Worm (Caenorhabditis elegans) whole organism, L1 larva: ENCODE measurements around the gene clec-167.

Source experiments
- F16B12.6 ChIP-seq: fragments of 150-350 bp; optimal IDR thresholded peaks from 2 replicates; lab custom pipeline; 2014; ENCODE audit warnings: missing biosample characterization, missing genetic modification characterization
- ceh-82 ChIP-seq, 3 experiments: fragments of 150-350 bp in 1 of 3; sonication (generic microtip) in 2 of 3; optimal IDR thresholded peaks; 2 replicates each; lab custom pipeline; 2014 to 2017; ENCODE audit warnings: missing biosample characterization in 3 of 3, missing genetic modification characterization in 3 of 3
- ceh-90 ChIP-seq: sonication (generic microtip); optimal IDR thresholded peaks from 2 replicates; lab custom pipeline; 2016; ENCODE audit warnings: missing genetic modification characterization, missing compliant biosample characterization
- ces-1 ChIP-seq: fragments of 150-350 bp; optimal IDR thresholded peaks from 2 replicates; lab custom pipeline; 2014; ENCODE audit warnings: missing biosample characterization, missing genetic modification reagents, missing genetic modification characterization
- efl-1 ChIP-seq, 4 experiments: fragments of 150-350 bp; optimal IDR thresholded peaks in 3 of 4; peaks in 1 of 4; 1 replicate in 1 of 4; 2 replicates in 3 of 4; lab custom pipeline; 2014; ENCODE audit warnings: missing biosample characterization in 2 of 4, missing genetic modification characterization in 2 of 4, missing genetic modification reagents in 2 of 4
- egl-13 ChIP-seq: sonication (generic microtip); optimal IDR thresholded peaks from 2 replicates; lab custom pipeline; 2016; ENCODE audit warnings: missing genotype, missing genetic modification reagents, missing genetic modification characterization, missing compliant biosample characterization
- elt-2 ChIP-seq: sonication (generic microtip); optimal IDR thresholded peaks from 2 replicates; lab custom pipeline; 2016; ENCODE audit warnings: missing genetic modification characterization, mild to moderate bottlenecking, inconsistent platforms, missing compliant biosample characterization, missing genetic modification reagents
- elt-3 ChIP-seq, 6 experiments: fragments of 150-350 bp in 1 of 6; sonication (generic microtip); optimal IDR thresholded peaks; 2 replicates each; lab custom pipeline; 2017 to 2018; ENCODE audit warnings: missing biosample characterization in 6 of 6, missing genetic modification characterization in 6 of 6, inconsistent platforms in 1 of 6
- fkh-4 ChIP-seq: sonication (generic microtip); optimal IDR thresholded peaks from 2 replicates; lab custom pipeline; 2016; ENCODE audit warnings: missing compliant biosample characterization, missing genetic modification characterization, borderline replicate concordance
- fos-1 ChIP-seq: fragments of 150-350 bp; optimal IDR thresholded peaks from 2 replicates; lab custom pipeline; 2014; ENCODE audit warnings: missing biosample characterization, missing genetic modification characterization
- grh-1 ChIP-seq: fragments of 200-800 bp; sonication (Bioruptor generic); IDR thresholded peaks from 2 replicates; pipeline ENCODE4 v1.3.6; 2022; ENCODE audit warnings: missing genetic modification reagents, missing genetic modification characterization, missing compliant biosample characterization
- hlh-4 ChIP-seq: sonication (generic microtip); optimal IDR thresholded peaks from 2 replicates; lab custom pipeline; 2016; ENCODE audit warnings: mild to moderate bottlenecking, missing genetic modification characterization, missing compliant biosample characterization
- hpl-2 ChIP-seq: fragments of 150-350 bp; optimal IDR thresholded peaks from 2 replicates; lab custom pipeline; 2014; ENCODE audit warnings: missing biosample characterization, missing genetic modification reagents, missing genetic modification characterization
- lin-14 ChIP-seq: fragments of 200-800 bp; sonication (Bioruptor generic); optimal IDR thresholded peaks from 2 replicates; lab custom pipeline; 2018; ENCODE audit warnings: mild to moderate bottlenecking, missing genetic modification characterization, moderate library complexity, missing compliant biosample characterization
- lin-35 ChIP-seq, 2 experiments: fragments of 150-350 bp; optimal IDR thresholded peaks; 2 replicates each; lab custom pipeline; 2014; ENCODE audit warnings: missing biosample characterization in 2 of 2, missing genetic modification characterization in 2 of 2, missing genetic modification reagents in 2 of 2
- lsy-2 ChIP-seq, 2 experiments: fragments of 150-350 bp; optimal IDR thresholded peaks; 2 replicates each; lab custom pipeline; 2014; ENCODE audit warnings: missing biosample characterization in 2 of 2, missing genetic modification characterization in 2 of 2
- mab-9 ChIP-seq: fragments of 200-800 bp; sonication (Bioruptor generic); IDR thresholded peaks from 2 replicates; pipeline ENCODE4 v1.3.6; 2022; ENCODE audit warnings: missing genetic modification reagents, missing genetic modification characterization, missing compliant biosample characterization
- mdl-1 ChIP-seq, 2 experiments: fragments of 150-350 bp; optimal IDR thresholded peaks; 2 replicates each; lab custom pipeline; 2014 to 2017; ENCODE audit warnings: missing biosample characterization in 2 of 2, missing genetic modification characterization in 2 of 2, inconsistent platforms in 1 of 2
- nhr-12 ChIP-seq: sonication (generic microtip); optimal IDR thresholded peaks from 2 replicates; lab custom pipeline; 2017; ENCODE audit warnings: missing biosample characterization, missing genetic modification characterization
- nhr-28 ChIP-seq: fragments of 150-350 bp; optimal IDR thresholded peaks from 2 replicates; lab custom pipeline; 2014; ENCODE audit warnings: missing biosample characterization, missing genetic modification characterization
- nhr-71 ChIP-seq: sonication (generic microtip); optimal IDR thresholded peaks from 2 replicates; lab custom pipeline; 2016; ENCODE audit warnings: mild to moderate bottlenecking, missing genetic modification characterization, moderate library complexity, missing compliant biosample characterization
- nhr-76 ChIP-seq: sonication (generic microtip); optimal IDR thresholded peaks from 2 replicates; lab custom pipeline; 2017; ENCODE audit warnings: missing biosample characterization, missing genetic modification characterization
- nhr-84 ChIP-seq: sonication (generic microtip); optimal IDR thresholded peaks from 2 replicates; lab custom pipeline; 2017; ENCODE audit warnings: missing biosample characterization, missing genetic modification characterization
- nhr-85 ChIP-seq: sonication (generic microtip); peaks from one replicate; lab custom pipeline; 2016; ENCODE audit warnings: missing genetic modification characterization, inconsistent platforms, missing compliant biosample characterization
- pag-3 ChIP-seq: sonication (generic microtip); optimal IDR thresholded peaks from 2 replicates; lab custom pipeline; 2017; ENCODE audit warnings: missing genetic modification characterization, mild to moderate bottlenecking, missing compliant biosample characterization, antibody characterized with exemption, borderline replicate concordance; ENCODE audit not compliant: insufficient read depth
- pax-3 ChIP-seq: fragments of 200-800 bp; sonication (Bioruptor generic); optimal IDR thresholded peaks from 2 replicates; lab custom pipeline; 2018; ENCODE audit warnings: mild to moderate bottlenecking, missing genetic modification characterization, moderate library complexity, missing compliant biosample characterization
- sox-4 ChIP-seq: sonication (generic microtip); optimal IDR thresholded peaks from 2 replicates; lab custom pipeline; 2016; ENCODE audit warnings: missing genetic modification characterization, missing compliant biosample characterization
- sptf-1 ChIP-seq: fragments of 150-350 bp; optimal IDR thresholded peaks from 2 replicates; lab custom pipeline; 2014; ENCODE audit warnings: missing biosample characterization, missing genetic modification characterization
- sup-37 ChIP-seq: fragments of 200-800 bp; sonication (Bioruptor generic); optimal IDR thresholded peaks from 2 replicates; lab custom pipeline; 2018; ENCODE audit warnings: mild to moderate bottlenecking, missing genetic modification characterization, missing compliant biosample characterization
- swsn-7 ChIP-seq: sonication (generic microtip); optimal IDR thresholded peaks from 2 replicates; lab custom pipeline; 2016; ENCODE audit warnings: missing genetic modification characterization, missing compliant biosample characterization
- tlp-1 ChIP-seq: fragments of 150-350 bp; optimal IDR thresholded peaks from 2 replicates; lab custom pipeline; 2014; ENCODE audit warnings: missing biosample characterization, missing genetic modification characterization
- unc-62 ChIP-seq: fragments of 150-350 bp; optimal IDR thresholded peaks from 2 replicates; lab custom pipeline; 2014; ENCODE audit warnings: missing biosample characterization, missing genetic modification reagents, missing genetic modification characterization
- zip-4 ChIP-seq: fragments of 200-800 bp; sonication (Bioruptor generic); optimal IDR thresholded peaks from 2 replicates; lab custom pipeline; 2018; ENCODE audit warnings: mild to moderate bottlenecking, missing genetic modification characterization, moderate library complexity, missing compliant biosample characterization
- ztf-11 ChIP-seq, 2 experiments: sonication (generic microtip); optimal IDR thresholded peaks; 2 replicates each; lab custom pipeline; 2016 to 2017; ENCODE audit warnings: missing genetic modification characterization in 2 of 2, missing biosample characterization in 1 of 2, missing compliant biosample characterization in 1 of 2

Gene clec-167

ce11 chrIV:1286549-1286948 is 31.0 kb upstream of the clec-167 start:
- TF ChIP-seq lin-35 (GFP tag; optimal IDR thresholded peaks at IDR 0.05; lab: Kevin White, UChicago) (no peak), nhr-85 (tag; lab: Kevin White, UChicago) (no peak), sptf-1 (tag; lab: Kevin White, UChicago) (no peak), pax-3 (tag; lab: Kevin White, UChicago) (no peak), fkh-4 (no peak), nhr-28 (tag; lab: Kevin White, UChicago) (no peak), nhr-12 (no peak), mab-9 (no peak)

- TF ChIP-seq fos-1 (tag; lab: Kevin White, UChicago) (peak; percentile 12), sox-4 (no peak)
Observed at ce11 chrIV:1284877-1285276, 29.3 kb upstream of the clec-167 start.

- TF ChIP-seq zip-4 (no peak), ceh-90 (no peak), tlp-1 (tag; lab: Kevin White, UChicago) (no peak), nhr-76 (tag; lab: Kevin White, UChicago) (no peak), mdl-1 (tag; optimal IDR thresholded peaks at IDR 0.05; lab: Kevin White, UChicago) (no peak), swsn-7 (tag; lab: Kevin White, UChicago) (no peak), ceh-82 (tag; optimal IDR thresholded peaks at IDR 0.05; lab: Kevin White, UChicago) (no peak), ztf-11 (tag; optimal IDR thresholded peaks at IDR 0.05; lab: Kevin White, UChicago) (no peak), unc-62 (no peak), nhr-71 (tag; lab: Kevin White, UChicago) (no peak), sup-37 (GFP tag; lab: Kevin White, UChicago) (no peak), hpl-2 (GFP tag; lab: Kevin White, UChicago) (no peak), elt-2 (no peak), egl-13 (tag; lab: Kevin White, UChicago) (no peak), lin-14 (GFP tag; lab: Kevin White, UChicago) (no peak), nhr-12 (no peak)
- TF ChIP-seq, all 84 proteins: peak for 0
Observed at ce11 chrIV:1278945-1279344, 23.4 kb upstream of the clec-167 start.

- TF ChIP-seq pag-3 (tag; lab: Kevin White, UChicago): no peak
- TF ChIP-seq elt-2: no peak
- peak in 1 of 2 experiments; percentile 28 for TF ChIP-seq lsy-2 (tag; optimal IDR thresholded peaks at IDR 0.05; lab: Kevin White, UChicago)
- no peak for TF ChIP-seq ces-1 (GFP tag; lab: Kevin White, UChicago)
- peak; percentile 5 for TF ChIP-seq F16B12.6
- no peak for TF ChIP-seq nhr-84 (tag; lab: Kevin White, UChicago)
- TF ChIP-seq hlh-4 (tag; lab: Kevin White, UChicago): no peak
- no peak for TF ChIP-seq efl-1 (optimal IDR thresholded peaks at IDR 0.05; lab: Kevin White, UChicago)
- peak in 1 of 2 experiments; percentile 3 for TF ChIP-seq efl-1 (GFP tag; optimal IDR thresholded peaks at IDR 0.05 in 1 of 2; lab: Kevin White, UChicago)
- no peak for TF ChIP-seq grh-1 (GFP tag; lab: Robert Waterston, UW)
- TF ChIP-seq elt-3 (tag; optimal IDR thresholded peaks at IDR 0.05; lab: Kevin White, UChicago): no peak
Observed at ce11 chrIV:1277067-1277466, 21.5 kb upstream of the clec-167 start.

ce11 chrIV:1275910-1276309 is 20.4 kb upstream of the clec-167 start:
- TF ChIP-seq egl-13 (tag; lab: Kevin White, UChicago): no peak
- TF ChIP-seq efl-1 (optimal IDR thresholded peaks at IDR 0.05; lab: Kevin White, UChicago): no peak
- peak in 1 of 2 experiments; percentile 10 for TF ChIP-seq efl-1 (GFP tag; optimal IDR thresholded peaks at IDR 0.05 in 1 of 2; lab: Kevin White, UChicago)
- TF ChIP-seq, all 84 proteins: peak for 1
